Fruit fly (Drosophila melanogaster): ENCODE measurements around the gene myd.

Gene myd

DNA sequence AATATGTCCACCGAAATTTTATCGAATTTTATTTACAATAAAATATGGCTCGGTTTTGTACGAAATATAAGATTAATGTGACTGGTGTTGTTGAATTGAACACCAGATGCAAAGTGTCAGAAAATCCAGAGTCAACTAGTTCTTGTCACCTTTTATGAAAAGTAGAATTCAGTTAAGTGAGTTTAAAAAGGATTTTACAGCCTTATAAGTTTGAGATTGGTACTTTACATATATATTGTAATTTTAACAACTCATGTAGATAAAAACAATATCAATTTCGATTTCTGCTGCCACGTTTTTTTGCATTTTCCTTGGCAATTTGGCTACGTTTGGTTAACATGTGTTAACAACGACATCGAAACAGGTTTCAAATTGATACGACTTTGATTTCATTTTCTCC is 67.6 kb downstream of the myd start, which contains the start of gene CG5217:
CG5217 (minus strand) TSS at position 101 of the 400 bp plus-strand sequence.
- TF ChIP-seq svp (GFP tag) (peak; percentile 35), CG31627 (GFP tag; optimal IDR thresholded peaks at IDR 0.05) (no peak), CG11294 (GFP tag; IDR thresholded peaks at IDR 0.05) (no peak)

DNA sequence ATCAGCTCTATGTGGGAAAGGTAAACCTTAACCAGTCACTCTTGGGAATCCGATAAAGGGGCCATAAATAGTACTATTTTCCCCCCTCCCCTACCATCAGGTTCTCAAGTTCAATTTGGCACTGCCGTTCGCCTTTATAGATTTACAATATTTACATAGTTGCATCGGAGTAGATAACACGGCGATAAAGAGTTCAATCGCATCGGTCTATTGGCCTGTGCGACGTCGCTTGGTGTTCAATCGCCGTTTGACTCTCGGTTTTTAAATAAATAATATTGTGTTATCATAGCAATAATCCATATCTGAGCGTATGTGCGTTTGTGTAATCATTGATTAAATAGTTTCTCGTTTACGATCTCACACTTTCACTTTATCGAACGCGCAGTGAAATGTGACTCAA is 69.6 kb downstream of the myd start:
- TF ChIP-seq fkh (GFP tag; optimal IDR thresholded peaks at IDR 0.05) (peak; percentile 70), salr (GFP tag; optimal IDR thresholded peaks at IDR 0.05) (no peak), Eip78C (GFP tag) (peak; percentile 13)
